Fruit fly (Drosophila melanogaster): ENCODE results near the gene cpo.

Gene cpo

dm6 chr3R:18021261-18021679 lies 101.6 kb downstream of the cpo start, which contains the start of gene CG7785 (continued):
- TF ChIP-seq inv (GFP tag; IDR thresholded peaks at IDR 0.05; ENCODE audit: partially characterized antibody): no peak
- TF ChIP-seq z (GFP tag; IDR thresholded peaks at IDR 0.05): no peak
- no peak for TF ChIP-seq CG10366 (GFP tag; IDR thresholded peaks at IDR 0.05)
- TF ChIP-seq Myb (GFP tag; optimal IDR thresholded peaks at IDR 0.05): peak; percentile 45
- TF ChIP-seq odd (GFP tag; optimal IDR thresholded peaks at IDR 0.05): no peak
- TF ChIP-seq ap (GFP tag; IDR thresholded peaks at IDR 0.05): no peak
- no peak for TF ChIP-seq Doc2 (GFP tag; IDR thresholded peaks at IDR 0.05)
- peak; percentile 70 for TF ChIP-seq gfzf (GFP tag; optimal IDR thresholded peaks at IDR 0.05)
- peak; percentile 70 for TF ChIP-seq gem (tag; optimal IDR thresholded peaks at IDR 0.05)
- no peak for TF ChIP-seq Adf1 (GFP tag; IDR thresholded peaks at IDR 0.05)
- TF ChIP-seq HmgZ (tag; optimal IDR thresholded peaks at IDR 0.05): peak; percentile 30
- TF ChIP-seq fd3F (GFP tag; optimal IDR thresholded peaks at IDR 0.05): peak; percentile 48
- TF ChIP-seq CG31224 (GFP tag; IDR thresholded peaks at IDR 0.05): no peak
- TF ChIP-seq Hr39 (optimal IDR thresholded peaks at IDR 0.05): no peak
- TF ChIP-seq CG1792 (GFP tag; optimal IDR thresholded peaks at IDR 0.05): no peak
- no peak for TF ChIP-seq sim (GFP tag; IDR thresholded peaks at IDR 0.05)
- no peak for TF ChIP-seq sens-2 (GFP tag; IDR thresholded peaks at IDR 0.05)
- TF ChIP-seq stc (GFP tag; IDR thresholded peaks at IDR 0.05): no peak
- TF ChIP-seq CG5245 (GFP tag; optimal IDR thresholded peaks at IDR 0.05): peak; percentile 41
- TF ChIP-seq chn (GFP tag; optimal IDR thresholded peaks at IDR 0.05): no peak
- TF ChIP-seq HLH3B (GFP tag; IDR thresholded peaks at IDR 0.05): no peak
- no peak for TF ChIP-seq nerfin-2 (GFP tag; IDR thresholded peaks at IDR 0.05; ENCODE audit: partially characterized antibody)
- TF ChIP-seq CG32772 (GFP tag; IDR thresholded peaks at IDR 0.05): no peak
- TF ChIP-seq cg (GFP tag; optimal IDR thresholded peaks at IDR 0.05): no peak
- no peak for TF ChIP-seq CG13123 (GFP tag; optimal IDR thresholded peaks at IDR 0.05)
- no peak for TF ChIP-seq slou (GFP tag; optimal IDR thresholded peaks at IDR 0.05)
- TF ChIP-seq CG4820 (GFP tag; optimal IDR thresholded peaks at IDR 0.05): peak; percentile 39
- no peak for TF ChIP-seq dimm (GFP tag; IDR thresholded peaks at IDR 0.05)
- peak; percentile 21 for TF ChIP-seq pb (GFP tag; optimal IDR thresholded peaks at IDR 0.05)
- no peak for TF ChIP-seq CG10321 (GFP tag; IDR thresholded peaks at IDR 0.05)
- TF ChIP-seq CkIIα-i1 (GFP tag; IDR thresholded peaks at IDR 0.05): no peak
- TF ChIP-seq CG13287 (GFP tag; IDR thresholded peaks at IDR 0.05; ENCODE audit: partially characterized antibody): peak; percentile 7; the same call in 1 of the 2 replicates
- TF ChIP-seq trem (tag; optimal IDR thresholded peaks at IDR 0.05): peak; percentile 12
- no peak for TF ChIP-seq CG10654 (GFP tag; optimal IDR thresholded peaks at IDR 0.05)
- no peak for TF ChIP-seq schlank (tag; optimal IDR thresholded peaks at IDR 0.05)
- peak; percentile 36 for TF ChIP-seq CG8388 (GFP tag; optimal IDR thresholded peaks at IDR 0.05)
- TF ChIP-seq fu2 (GFP tag; optimal IDR thresholded peaks at IDR 0.05): peak; percentile 17
- peak; percentile 48 for TF ChIP-seq CG15601 (tag; optimal IDR thresholded peaks at IDR 0.05)
- no peak for TF ChIP-seq unc-4 (GFP tag; IDR thresholded peaks at IDR 0.05; ENCODE audit: partially characterized antibody)
- TF ChIP-seq so (GFP tag; IDR thresholded peaks at IDR 0.05): no peak
- no peak for TF ChIP-seq Dll (GFP tag; IDR thresholded peaks at IDR 0.05; ENCODE audit: partially characterized antibody)
- TF ChIP-seq zf30C (GFP tag; optimal IDR thresholded peaks at IDR 0.05): no peak
- peak; percentile 60 for TF ChIP-seq bcd (GFP tag; optimal IDR thresholded peaks at IDR 0.05)
- no peak for TF ChIP-seq sna (GFP tag; IDR thresholded peaks at IDR 0.05; ENCODE audit: partially characterized antibody)
- no peak for TF ChIP-seq row (GFP tag; IDR thresholded peaks at IDR 0.05)
- peak; percentile 24 for TF ChIP-seq Sin3A (optimal IDR thresholded peaks at IDR 0.05)
- no peak for TF ChIP-seq fru (optimal IDR thresholded peaks at IDR 0.05)
- TF ChIP-seq sd (tag; optimal IDR thresholded peaks at IDR 0.05): no peak
- peak; percentile 61 for TF ChIP-seq CG11247 (GFP tag; IDR thresholded peaks at IDR 0.05)
- TF ChIP-seq CG10274 (GFP tag; optimal IDR thresholded peaks at IDR 0.05): no peak
- peak; percentile 69 for TF ChIP-seq az2 (GFP tag; optimal IDR thresholded peaks at IDR 0.05)
- TF ChIP-seq CG3281 (GFP tag; optimal IDR thresholded peaks at IDR 0.05): no peak
- TF ChIP-seq disco-r (GFP tag; optimal IDR thresholded peaks at IDR 0.05): no peak
- peak; percentile 29 for TF ChIP-seq shn (GFP tag; optimal IDR thresholded peaks at IDR 0.05)

Data from whole organism, embryonic.